Worm (Caenorhabditis elegans) whole organism, L4 larva: ENCODE results near the gene R08A2.1.

Source experiments
- F10B5.3 ChIP-seq: sonication (generic microtip); optimal IDR thresholded peaks from 2 replicates; lab custom pipeline; 2016; ENCODE audit warnings: mild to moderate bottlenecking, missing genetic modification characterization, missing compliant biosample characterization
- F44E2.7 ChIP-seq: fragments of 200-800 bp; sonication (Bioruptor generic); IDR thresholded peaks from 2 replicates; pipeline ENCODE4 v2.1.2; 2022; ENCODE audit warnings: missing genetic modification characterization, missing compliant biosample characterization
- F49E8.2 ChIP-seq: sonication (generic microtip); optimal IDR thresholded peaks from 2 replicates; lab custom pipeline; 2016; ENCODE audit warnings: missing compliant biosample characterization, mild to moderate bottlenecking, missing genetic modification characterization, borderline replicate concordance
- R02D3.7 ChIP-seq: fragments of 150-350 bp; sonication (generic microtip); optimal IDR thresholded peaks from 3 replicates; lab custom pipeline; 2014; ENCODE audit warnings: missing biosample characterization, missing genetic modification characterization
- T26A8.4 ChIP-seq: fragments of 200-800 bp; sonication (Bioruptor generic); IDR thresholded peaks from 2 replicates; pipeline ENCODE4 v1.3.6; 2022; ENCODE audit warnings: missing genetic modification characterization, missing compliant biosample characterization
- Y105C5A.15 ChIP-seq: fragments of 200-800 bp; sonication (Bioruptor generic); IDR thresholded peaks from 2 replicates; pipeline ENCODE4 v1.3.6; 2022; ENCODE audit warnings: missing genetic modification characterization, missing compliant biosample characterization
- Y5F2A.4 ChIP-seq: fragments of 200-800 bp; sonication (Bioruptor generic); optimal IDR thresholded peaks from 2 replicates; lab custom pipeline; 2018; ENCODE audit warnings: mild to moderate bottlenecking, missing genetic modification characterization, missing compliant biosample characterization
- ZK337.2 ChIP-seq: fragments of 200-800 bp; sonication (Bioruptor generic); IDR thresholded peaks from 2 replicates; pipeline ENCODE4 v1.3.6; 2022; ENCODE audit warnings: missing genetic modification reagents, missing genetic modification characterization, missing compliant biosample characterization
- aha-1 ChIP-seq: fragments of 150-350 bp; peaks from one replicate; lab custom pipeline; 2014; ENCODE audit warnings: missing biosample characterization, missing genetic modification characterization
- arid-1 ChIP-seq: fragments of 200-800 bp; sonication (Bioruptor generic); conservative IDR thresholded peaks from 2 replicates; pipeline ENCODE4 v1.3.6; 2022; ENCODE audit warnings: missing genetic modification reagents, missing genetic modification characterization, missing compliant biosample characterization
- ceh-32 ChIP-seq: sonication (generic microtip); optimal IDR thresholded peaks from 2 replicates; lab custom pipeline; 2016; ENCODE audit warnings: mild to moderate bottlenecking, missing genetic modification characterization, missing compliant biosample characterization; ENCODE audit not compliant: poor library complexity
- ceh-62 ChIP-seq: sonication (generic microtip); optimal IDR thresholded peaks from 2 replicates; lab custom pipeline; 2017; ENCODE audit warnings: missing biosample characterization, missing genetic modification characterization
- ceh-82 ChIP-seq: sonication (generic microtip); optimal IDR thresholded peaks from 2 replicates; lab custom pipeline; 2017; ENCODE audit warnings: missing biosample characterization, missing genetic modification characterization
- ctbp-1 ChIP-seq: fragments of 200-800 bp; sonication (Bioruptor generic); IDR thresholded peaks from 2 replicates; pipeline ENCODE4 v1.3.6; 2022; ENCODE audit warnings: missing genetic modification reagents, missing genetic modification characterization, missing compliant biosample characterization
- daf-16 ChIP-seq, 3 experiments: sonication (generic microtip); optimal IDR thresholded peaks; 2 replicates each; lab custom pipeline; 2016 to 2017; ENCODE audit warnings: missing genetic modification characterization in 3 of 3, missing genetic modification reagents in 3 of 3, mild to moderate bottlenecking in 2 of 3, missing compliant biosample characterization in 2 of 3, missing biosample characterization in 1 of 3, moderate library complexity in 1 of 3
- dmd-9 ChIP-seq: fragments of 200-800 bp; sonication (Bioruptor generic); IDR thresholded peaks from 2 replicates; pipeline ENCODE4 v1.3.6; 2022; ENCODE audit warnings: missing genetic modification reagents, missing genetic modification characterization, missing compliant biosample characterization
- dpl-1 ChIP-seq: fragments of 150-350 bp; optimal IDR thresholded peaks from 2 replicates; lab custom pipeline; 2014; ENCODE audit warnings: missing biosample characterization, missing genetic modification reagents, missing genetic modification characterization
- dve-1 ChIP-seq: sonication (generic microtip); optimal IDR thresholded peaks from 2 replicates; lab custom pipeline; 2017; ENCODE audit warnings: antibody characterized with exemption, mild to moderate bottlenecking, missing genetic modification characterization, missing compliant biosample characterization; ENCODE audit not compliant: insufficient read depth
- gei-8 ChIP-seq: fragments of 200-800 bp; sonication (Bioruptor generic); optimal IDR thresholded peaks from 2 replicates; lab custom pipeline; 2018; ENCODE audit warnings: mild to moderate bottlenecking, missing genetic modification characterization, missing compliant biosample characterization
- hlh-11 ChIP-seq: fragments of 200-800 bp; sonication (Bioruptor generic); optimal IDR thresholded peaks from 2 replicates; lab custom pipeline; 2018; ENCODE audit warnings: mild to moderate bottlenecking, missing genetic modification characterization, missing compliant biosample characterization
- hmg-1.1 ChIP-seq: fragments of 200-800 bp; sonication (Bioruptor generic); IDR thresholded peaks from 2 replicates; pipeline ENCODE4 v1.3.6; 2022; ENCODE audit warnings: missing genetic modification reagents, missing genetic modification characterization, missing compliant biosample characterization
- lim-7 ChIP-seq: fragments of 200-800 bp; sonication (Bioruptor generic); IDR thresholded peaks from 2 replicates; pipeline ENCODE4 v1.3.6; 2022; ENCODE audit warnings: missing genetic modification characterization, missing compliant biosample characterization
- lin-1 ChIP-seq: fragments of 200-800 bp; sonication (Bioruptor generic); IDR thresholded peaks from 2 replicates; pipeline ENCODE4 v1.3.6; 2022; ENCODE audit warnings: missing genetic modification reagents, missing genetic modification characterization, missing compliant biosample characterization
- lin-29 ChIP-seq: fragments of 200-800 bp; sonication (Bioruptor generic); IDR thresholded peaks from 2 replicates; pipeline ENCODE4 v1.3.6; 2022; ENCODE audit warnings: missing genetic modification reagents, missing genetic modification characterization, missing compliant biosample characterization
- lin-39 ChIP-seq: fragments of 150-350 bp; optimal IDR thresholded peaks from 2 replicates; lab custom pipeline; 2014; ENCODE audit warnings: missing biosample characterization, missing genetic modification reagents, missing genetic modification characterization
- lsy-2 ChIP-seq, 2 experiments: fragments of 150-350 bp in 1 of 2; sonication (generic microtip) in 1 of 2; optimal IDR thresholded peaks; 2 replicates each; lab custom pipeline; 2014 to 2017; ENCODE audit warnings: missing biosample characterization in 2 of 2, missing genetic modification characterization in 2 of 2
- madf-9 ChIP-seq: fragments of 200-800 bp; sonication (Bioruptor generic); conservative IDR thresholded peaks from 2 replicates; pipeline ENCODE4 v1.3.6; 2022; ENCODE audit warnings: missing genetic modification reagents, missing genetic modification characterization, missing compliant biosample characterization
- mdl-1 ChIP-seq, 2 experiments: fragments of 150-350 bp in 1 of 2; sonication (generic microtip) in 1 of 2; optimal IDR thresholded peaks; 2 replicates each; lab custom pipeline; 2014 to 2017; ENCODE audit warnings: missing biosample characterization in 2 of 2, missing genetic modification characterization in 2 of 2
- mxl-3 ChIP-seq: fragments of 200-800 bp; sonication (Bioruptor generic); optimal IDR thresholded peaks from 2 replicates; lab custom pipeline; 2018; ENCODE audit warnings: mild to moderate bottlenecking, missing genetic modification characterization, missing compliant biosample characterization
- nhr-11 ChIP-seq: fragments of 150-350 bp; optimal IDR thresholded peaks from 2 replicates; lab custom pipeline; 2014; ENCODE audit warnings: missing biosample characterization, missing genetic modification characterization
- nhr-42 ChIP-seq: fragments of 200-800 bp; sonication (Bioruptor generic); IDR thresholded peaks from 2 replicates; pipeline ENCODE4 v1.3.6; 2022; ENCODE audit warnings: missing genetic modification characterization, missing compliant biosample characterization
- nhr-48 ChIP-seq: sonication (generic microtip); optimal IDR thresholded peaks from 2 replicates; lab custom pipeline; 2016; ENCODE audit warnings: mild to moderate bottlenecking, missing genetic modification characterization, missing compliant biosample characterization
- nhr-76 ChIP-seq: fragments of 150-350 bp; optimal IDR thresholded peaks from 2 replicates; lab custom pipeline; 2014; ENCODE audit warnings: missing biosample characterization, missing genetic modification characterization
- sdz-12 ChIP-seq: fragments of 200-800 bp; sonication (Bioruptor generic); optimal IDR thresholded peaks from 2 replicates; lab custom pipeline; 2018; ENCODE audit warnings: mild to moderate bottlenecking, missing genetic modification characterization, missing compliant biosample characterization
- skn-1 ChIP-seq: fragments of 150-350 bp; optimal IDR thresholded peaks from 2 replicates; lab custom pipeline; 2014; ENCODE audit warnings: missing biosample characterization, missing genetic modification characterization
- spr-1 ChIP-seq: sonication (generic microtip); optimal IDR thresholded peaks from 2 replicates; lab custom pipeline; 2016; ENCODE audit warnings: mild to moderate bottlenecking, missing genetic modification characterization, missing compliant biosample characterization
- spr-3 ChIP-seq: fragments of 200-800 bp; sonication (Bioruptor generic); optimal IDR thresholded peaks from 2 replicates; lab custom pipeline; 2018; ENCODE audit warnings: mild to moderate bottlenecking, missing genetic modification characterization, missing compliant biosample characterization
- tra-1 ChIP-seq: fragments of 200-800 bp; sonication (Bioruptor generic); IDR thresholded peaks from 2 replicates; pipeline ENCODE4 v1.3.6; 2022; ENCODE audit warnings: missing genetic modification reagents, missing genetic modification characterization, missing compliant biosample characterization
- ztf-7 ChIP-seq: fragments of 150-350 bp; optimal IDR thresholded peaks from 2 replicates; lab custom pipeline; 2014; ENCODE audit warnings: missing biosample characterization, missing genetic modification characterization

Gene R08A2.1

DNA sequence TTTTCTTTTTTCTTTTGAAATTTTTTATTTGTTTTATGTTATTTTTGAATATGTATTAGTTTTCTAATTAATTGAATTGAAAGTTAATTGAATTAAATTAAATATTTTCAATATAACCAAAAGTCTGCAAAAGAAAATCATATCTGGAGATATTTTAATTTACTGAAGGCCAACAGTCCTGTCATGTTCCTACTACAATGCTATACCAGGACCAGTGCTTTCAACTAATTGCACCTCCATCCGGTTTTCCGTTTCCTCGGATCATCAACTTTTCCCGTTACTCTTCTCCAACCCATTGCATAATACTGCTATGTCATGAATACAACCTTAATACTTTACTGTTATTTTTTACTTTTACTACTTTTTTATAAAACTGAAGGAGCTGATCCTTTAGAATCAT lies 7.1 kb downstream of the R08A2.1 start, which contains the start of gene R08A2.5:
TSS of gene R08A2.5 (plus strand) at position 301 of the 400 bp plus-strand sequence.
- TF ChIP-seq F49E8.2 (tag; lab: Kevin White, UChicago) (no peak), aha-1 (tag; lab: Kevin White, UChicago) (peak; percentile 58), spr-1 (no peak)

DNA sequence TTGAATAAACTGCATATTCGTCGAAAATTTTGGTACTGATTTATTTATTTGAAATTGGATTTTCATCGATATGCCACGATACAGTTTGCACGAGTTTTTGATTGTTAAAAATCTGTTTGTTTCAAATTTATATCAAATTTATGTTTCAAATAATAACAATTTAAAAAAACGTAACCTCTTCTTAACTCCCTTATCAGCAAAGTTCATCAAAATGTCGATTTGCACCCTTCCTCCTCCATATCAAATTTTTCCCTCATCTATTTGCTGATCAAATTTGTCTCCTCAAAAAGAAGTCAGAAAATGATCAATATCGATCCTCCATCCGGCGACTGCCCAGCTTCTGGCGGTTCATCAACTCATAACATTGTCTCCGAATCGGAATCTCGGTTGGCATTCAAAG lies 8.3 kb downstream of the R08A2.1 start, which contains the start of gene ssp-33:
TSS of gene ssp-33 (plus strand) at position 301 of the 400 bp plus-strand sequence.
- TF ChIP-seq nhr-76 (no peak), spr-1 (no peak), lin-39 (tag; lab: Kevin White, UChicago) (no peak), Y5F2A.4 (GFP tag; lab: Kevin White, UChicago) (no peak), skn-1 (no peak), madf-9 (GFP tag; lab: Robert Waterston, UW) (no peak), ceh-32 (tag; lab: Kevin White, UChicago) (no peak), ceh-82 (tag; lab: Kevin White, UChicago) (no peak), Y105C5A.15 (GFP tag; lab: Robert Waterston, UW) (no peak)

DNA sequence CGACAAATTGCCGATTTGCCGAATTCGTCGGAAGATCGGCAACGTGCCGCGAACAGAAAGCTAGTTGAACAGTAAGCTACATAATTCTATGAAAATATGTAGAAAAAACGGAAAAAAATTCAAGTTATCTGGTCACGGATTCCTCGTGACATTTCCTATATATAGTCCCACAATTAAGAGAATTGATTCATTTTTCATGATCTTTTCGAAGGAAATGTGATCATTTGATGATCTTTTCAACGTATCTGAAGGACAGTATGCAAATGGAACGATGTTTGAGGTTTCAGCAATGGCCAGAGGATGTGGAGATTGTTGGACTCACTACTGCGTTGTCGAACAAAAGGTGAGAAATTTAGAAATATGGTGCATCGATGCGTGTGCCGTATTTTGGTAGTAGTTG lies 11.4 kb downstream of the R08A2.1 start, which contains the start of gene R08A2.9:
TSS of gene R08A2.9 (plus strand) at position 301 of the 400 bp plus-strand sequence.
- TF ChIP-seq sdz-12 (GFP tag; lab: Kevin White, UChicago): no peak
- TF ChIP-seq mdl-1 (tag; optimal IDR thresholded peaks at IDR 0.05; lab: Kevin White, UChicago): no peak
- TF ChIP-seq ceh-32 (tag; lab: Kevin White, UChicago): no peak

DNA sequence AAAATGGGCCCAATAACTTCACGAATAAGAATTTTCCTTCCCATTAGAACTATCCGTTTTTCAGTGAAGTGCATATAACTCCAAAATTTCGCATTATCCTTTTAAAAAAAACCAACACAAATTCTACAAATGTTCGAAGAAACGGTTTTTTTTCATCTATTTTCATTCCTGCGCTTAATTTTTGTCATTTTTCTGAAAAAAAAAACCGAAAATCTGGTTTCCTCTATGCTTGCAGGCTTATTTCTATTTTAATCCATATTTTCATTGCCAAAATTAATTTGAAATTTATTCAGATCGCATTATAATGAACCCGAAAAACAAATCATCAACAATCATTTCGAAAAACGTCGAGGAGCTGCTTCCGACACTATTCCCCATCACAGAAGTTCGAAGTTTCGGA lies 20.7 kb downstream of the R08A2.1 start, which contains the start of gene set-5:
TSS of gene set-5 (plus strand) at position 301 of the 400 bp plus-strand sequence.
- TF ChIP-seq dve-1 (tag; lab: Kevin White, UChicago) (no peak), nhr-48 (tag; lab: Kevin White, UChicago) (no peak), T26A8.4 (GFP tag; lab: Robert Waterston, UW) (no peak), sdz-12 (GFP tag; lab: Kevin White, UChicago) (no peak), aha-1 (tag; lab: Kevin White, UChicago) (peak; percentile 26)

DNA sequence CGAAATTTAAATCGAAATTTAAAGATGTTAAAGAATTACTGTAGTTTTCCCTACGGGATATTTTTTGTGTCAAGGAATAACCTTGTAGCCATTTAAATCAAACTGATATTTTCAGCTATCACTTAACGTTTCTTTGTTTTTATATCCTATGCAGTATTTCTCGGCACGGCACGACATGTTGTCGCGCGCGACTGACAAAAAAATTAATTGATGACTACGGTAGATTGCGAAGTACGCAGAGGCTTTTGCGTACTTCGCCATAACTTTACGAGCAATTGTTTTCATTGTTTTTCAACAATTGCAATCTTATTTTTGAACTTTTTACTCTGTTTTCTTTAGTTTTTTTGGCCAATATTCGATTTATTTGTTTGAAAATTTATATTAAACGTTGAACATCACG lies 21.4 kb downstream of the R08A2.1 start:
- no peak for TF ChIP-seq nhr-42 (GFP tag; lab: Robert Waterston, UW)
- TF ChIP-seq tra-1: no peak
- no peak for TF ChIP-seq F44E2.7 (GFP tag; lab: Robert Waterston, UW)
- no peak for TF ChIP-seq ceh-82 (tag; lab: Kevin White, UChicago)
- no peak for TF ChIP-seq dmd-9 (GFP tag; lab: Robert Waterston, UW)
- TF ChIP-seq daf-16 (GFP tag; optimal IDR thresholded peaks at IDR 0.05; lab: Kevin White, UChicago): no peak
- no peak for TF ChIP-seq daf-16 (tag; optimal IDR thresholded peaks at IDR 0.05; lab: Kevin White, UChicago)
- no peak for TF ChIP-seq spr-3
- no peak for TF ChIP-seq nhr-11 (tag; lab: Kevin White, UChicago)

DNA sequence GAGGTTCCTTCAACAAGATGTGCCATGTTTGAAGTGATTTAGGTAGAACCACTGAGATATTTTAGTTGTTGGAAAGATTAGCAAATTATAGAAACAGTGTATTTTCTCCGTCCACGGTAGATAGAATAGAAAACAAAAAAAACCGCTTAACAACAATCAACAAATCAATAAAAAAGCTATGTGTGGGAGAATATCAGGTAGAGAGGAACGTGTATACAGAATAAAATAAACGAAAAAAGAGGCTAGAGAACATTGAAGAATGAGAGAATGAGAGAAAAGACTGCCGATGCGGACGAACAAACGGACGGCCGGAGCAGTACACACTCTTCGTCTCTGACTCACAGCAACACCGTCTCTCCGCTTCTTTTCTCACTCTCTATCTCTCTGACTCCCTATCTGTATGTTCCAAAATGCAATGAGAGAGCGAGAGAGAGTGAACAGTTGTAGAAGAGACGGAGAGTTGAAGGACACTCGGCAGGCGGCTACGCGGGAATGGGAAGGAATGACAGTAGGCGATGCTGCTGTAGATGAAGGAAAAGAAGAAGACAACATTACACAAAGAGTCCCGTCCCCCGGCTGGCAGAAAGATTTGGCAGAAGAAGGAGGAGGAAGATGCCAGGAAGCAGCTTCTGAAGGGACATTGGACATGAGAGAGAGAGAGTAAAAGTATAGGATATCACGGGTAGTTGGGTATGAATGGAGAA lies 22.6 kb downstream of the R08A2.1 start, which contains the start of gene unc-112:
TSS of gene unc-112 (minus strand) at position 51 of the 704 bp plus-strand sequence.
- TF ChIP-seq R02D3.7 (tag; lab: Kevin White, UChicago): no peak
- TF ChIP-seq gei-8 (GFP tag; lab: Kevin White, UChicago): peak; percentile 14
- TF ChIP-seq dpl-1 (GFP tag; lab: Kevin White, UChicago): peak; percentile 51
- no peak for TF ChIP-seq ztf-7 (tag; lab: Kevin White, UChicago)
- peak; percentile 53 for TF ChIP-seq spr-1
- TF ChIP-seq lim-7 (GFP tag; lab: Robert Waterston, UW): no peak
- peak; percentile 50 for TF ChIP-seq F10B5.3 (tag; lab: Kevin White, UChicago)
- no peak for TF ChIP-seq ceh-62 (tag; lab: Kevin White, UChicago)
- peak; percentile 85 for TF ChIP-seq mxl-3
- peak; percentile 84 for TF ChIP-seq dve-1 (tag; lab: Kevin White, UChicago)
- no peak for TF ChIP-seq lin-29 (GFP tag; lab: Robert Waterston, UW)
- TF ChIP-seq hlh-11 (tag; lab: Kevin White, UChicago): peak; percentile 94
- no peak for TF ChIP-seq ZK337.2 (GFP tag; lab: Robert Waterston, UW)
- peak; percentile 25 for TF ChIP-seq nhr-48 (tag; lab: Kevin White, UChicago)
- peak; percentile 60 for TF ChIP-seq ctbp-1 (GFP tag; lab: Robert Waterston, UW)
- peak; percentile 44 to 82 for TF ChIP-seq lsy-2 (tag; optimal IDR thresholded peaks at IDR 0.05; lab: Kevin White, UChicago)
- TF ChIP-seq lin-1 (GFP tag; lab: Robert Waterston, UW): peak; percentile 54; the same call in 1 of the 2 replicates
- TF ChIP-seq arid-1: 0 out of 2 replicates have a peak, but pooled peaks have one; percentile 19
- TF ChIP-seq hmg-1.1 (GFP tag; lab: Robert Waterston, UW): peak; percentile 83
